Worm (Caenorhabditis elegans) whole organism, L3 larva: ENCODE results near the gene D2024.1.
"Not testable (repeated sequence)": the region's sequence is repeated elsewhere in the genome, so short reads cannot be mapped to it uniquely, and the experiment has no call there.

Experiments
- R02D3.7 ChIP-seq: fragments of 150-350 bp; optimal IDR thresholded peaks from 2 replicates; lab custom pipeline; 2014; ENCODE audit warnings: missing biosample characterization, missing genetic modification characterization
- ZK546.5 ChIP-seq: sonication (generic microtip); optimal IDR thresholded peaks from 2 replicates; lab custom pipeline; 2017; ENCODE audit warnings: missing biosample characterization, missing genetic modification characterization
- ama-1 ChIP-seq: fragments of 150-350 bp; optimal IDR thresholded peaks from 2 replicates; lab custom pipeline; 2018
- ceh-16 ChIP-seq: sonication (generic microtip); optimal IDR thresholded peaks from 2 replicates; lab custom pipeline; 2017; ENCODE audit warnings: missing biosample characterization, missing genetic modification characterization
- ceh-82 ChIP-seq: fragments of 150-350 bp; optimal IDR thresholded peaks from 2 replicates; lab custom pipeline; 2014; ENCODE audit warnings: missing biosample characterization, missing genetic modification characterization
- ceh-9 ChIP-seq: sonication (generic microtip); optimal IDR thresholded peaks from 2 replicates; lab custom pipeline; 2018; ENCODE audit warnings: missing biosample characterization, missing genetic modification characterization
- daf-12 ChIP-seq: fragments of 150-350 bp; optimal IDR thresholded peaks from 2 replicates; lab custom pipeline; 2014; ENCODE audit warnings: missing biosample characterization, missing genetic modification reagents, missing genetic modification characterization
- egl-5 ChIP-seq: fragments of 150-350 bp; optimal IDR thresholded peaks from 2 replicates; lab custom pipeline; 2017; ENCODE audit warnings: missing biosample characterization, missing genetic modification reagents, missing genetic modification characterization, inconsistent platforms
- elt-1 ChIP-seq: fragments of 150-350 bp; optimal IDR thresholded peaks from 2 replicates; lab custom pipeline; 2014; ENCODE audit warnings: missing biosample characterization, missing genetic modification characterization
- elt-2 ChIP-seq: sonication (generic microtip); optimal IDR thresholded peaks from 2 replicates; lab custom pipeline; 2016; ENCODE audit warnings: missing genetic modification reagents, mild to moderate bottlenecking, missing genetic modification characterization, missing compliant biosample characterization
- elt-3 ChIP-seq, 3 experiments: fragments of 150-350 bp in 1 of 3; sonication (generic microtip) in 2 of 3; optimal IDR thresholded peaks; 2 replicates in 2 of 3; 4 replicates in 1 of 3; lab custom pipeline; 2014 to 2017; ENCODE audit warnings: missing biosample characterization in 3 of 3, missing genetic modification characterization in 3 of 3
- fkh-10 ChIP-seq: sonication (generic microtip); optimal IDR thresholded peaks from 2 replicates; lab custom pipeline; 2017; ENCODE audit warnings: missing biosample characterization, missing genetic modification reagents, missing genetic modification characterization
- fkh-2 ChIP-seq: fragments of 150-350 bp; optimal IDR thresholded peaks from 2 replicates; lab custom pipeline; 2014; ENCODE audit warnings: missing biosample characterization, missing genetic modification reagents, missing genetic modification characterization
- fos-1 ChIP-seq: fragments of 150-350 bp; optimal IDR thresholded peaks from 2 replicates; lab custom pipeline; 2014; ENCODE audit warnings: missing biosample characterization, missing genetic modification characterization
- hmg-11 ChIP-seq: sonication (generic microtip); optimal IDR thresholded peaks from 2 replicates; lab custom pipeline; 2016; ENCODE audit warnings: missing genetic modification characterization, missing compliant biosample characterization
- jun-1 ChIP-seq: fragments of 150-350 bp; optimal IDR thresholded peaks from 2 replicates; lab custom pipeline; 2014; ENCODE audit warnings: missing biosample characterization, missing genetic modification reagents, missing genetic modification characterization
- lin-15B ChIP-seq: fragments of 150-350 bp; optimal IDR thresholded peaks from 2 replicates; lab custom pipeline; 2014; ENCODE audit warnings: missing biosample characterization, missing genetic modification characterization
- lin-39 ChIP-seq: fragments of 150-350 bp; optimal IDR thresholded peaks from 2 replicates; lab custom pipeline; 2018; ENCODE audit warnings: missing biosample characterization, missing genetic modification reagents, missing genetic modification characterization
- lsy-12 ChIP-seq: sonication (generic microtip); optimal IDR thresholded peaks from 2 replicates; lab custom pipeline; 2016; ENCODE audit warnings: mild to moderate bottlenecking, missing genetic modification characterization, missing compliant biosample characterization
- mdl-1 ChIP-seq: fragments of 150-350 bp; optimal IDR thresholded peaks from 2 replicates; lab custom pipeline; 2014; ENCODE audit warnings: missing biosample characterization, missing genetic modification characterization
- mml-1 ChIP-seq: fragments of 150-350 bp; sonication (generic microtip); optimal IDR thresholded peaks from 3 replicates; lab custom pipeline; 2014; ENCODE audit warnings: missing biosample characterization, missing genetic modification characterization
- nhr-67 ChIP-seq: fragments of 150-350 bp; optimal IDR thresholded peaks from 2 replicates; lab custom pipeline; 2014; ENCODE audit warnings: missing biosample characterization, missing genetic modification characterization
- nhr-76 ChIP-seq: fragments of 150-350 bp; sonication (generic microtip); optimal IDR thresholded peaks from 5 replicates; lab custom pipeline; 2014; ENCODE audit warnings: missing biosample characterization, missing genetic modification characterization
- nhr-77 ChIP-seq: fragments of 150-350 bp; optimal IDR thresholded peaks from 2 replicates; lab custom pipeline; 2014; ENCODE audit warnings: missing biosample characterization, missing genetic modification characterization
- pqm-1 ChIP-seq: fragments of 150-350 bp; optimal IDR thresholded peaks from 2 replicates; lab custom pipeline; 2017; ENCODE audit warnings: missing biosample characterization, missing genetic modification characterization, inconsistent platforms
- sea-2 ChIP-seq: fragments of 150-350 bp; sonication (generic microtip); optimal IDR thresholded peaks from 4 replicates; lab custom pipeline; 2014; ENCODE audit warnings: missing biosample characterization, missing genetic modification reagents, missing genetic modification characterization
- skn-1 ChIP-seq: fragments of 150-350 bp; optimal IDR thresholded peaks from 2 replicates; lab custom pipeline; 2014; ENCODE audit warnings: missing biosample characterization, missing genetic modification characterization
- snpc-4 ChIP-seq: fragments of 150-350 bp; optimal IDR thresholded peaks from 2 replicates; lab custom pipeline; 2014; ENCODE audit warnings: missing biosample characterization, missing genetic modification characterization
- tbx-2 ChIP-seq: sonication (generic microtip); optimal IDR thresholded peaks from 2 replicates; lab custom pipeline; 2016; ENCODE audit warnings: mild to moderate bottlenecking, missing genetic modification characterization, missing compliant biosample characterization
- unc-39 ChIP-seq: sonication (generic microtip); optimal IDR thresholded peaks from 4 replicates; lab custom pipeline; 2017; ENCODE audit warnings: missing biosample characterization, missing genetic modification characterization
- unc-62 ChIP-seq: fragments of 150-350 bp; sonication (generic microtip); optimal IDR thresholded peaks from 4 replicates; lab custom pipeline; 2014; ENCODE audit warnings: missing biosample characterization, missing genetic modification reagents, missing genetic modification characterization
- zag-1 ChIP-seq: fragments of 150-350 bp; optimal IDR thresholded peaks from 2 replicates; lab custom pipeline; 2014; ENCODE audit warnings: missing biosample characterization, missing genetic modification characterization
- ztf-11 ChIP-seq: fragments of 150-350 bp; optimal IDR thresholded peaks from 2 replicates; lab custom pipeline; 2014; ENCODE audit warnings: missing biosample characterization, missing genetic modification characterization

D2024.1 gene

ce11 chrIV:7247243-7247642 lies at the start of gene D2024.1:
D2024.1 (plus strand) TSS chrIV:7247543.
- TF ChIP-seq daf-12; mdl-1; R02D3.7 (tag; lab: Kevin White, UChicago): not testable (repeated sequence)

- TF ChIP-seq ceh-9 (tag; lab: Kevin White, UChicago), result no peak
- TF ChIP-seq fkh-2 (tag; lab: Kevin White, UChicago), result no peak
- no peak for TF ChIP-seq lsy-12 (tag; lab: Kevin White, UChicago)
- no peak for TF ChIP-seq elt-3 (tag; optimal IDR thresholded peaks at IDR 0.05; lab: Kevin White, UChicago)
- TF ChIP-seq nhr-77 (tag; lab: Kevin White, UChicago), result no peak
- TF ChIP-seq lin-39 (tag; lab: Kevin White, UChicago), result no peak
- no peak for TF ChIP-seq skn-1
- no peak for TF ChIP-seq elt-2
- no peak for TF ChIP-seq lin-15B (tag; lab: Kevin White, UChicago)
- no peak for TF ChIP-seq snpc-4 (tag; lab: Kevin White, UChicago)
- TF ChIP-seq nhr-76 (tag; lab: Kevin White, UChicago), result no peak
- TF ChIP-seq ZK546.5 (tag; lab: Kevin White, UChicago), result no peak
- no peak for TF ChIP-seq R02D3.7 (tag; lab: Kevin White, UChicago)
- no peak for TF ChIP-seq egl-5 (tag; lab: Kevin White, UChicago)
- no peak for TF ChIP-seq ztf-11
- no peak for TF ChIP-seq hmg-11 (tag; lab: Kevin White, UChicago)
- no peak for TF ChIP-seq nhr-67 (tag; lab: Kevin White, UChicago)
- TF ChIP-seq pqm-1, result no peak
- TF ChIP-seq ceh-82, result no peak
- no peak for TF ChIP-seq zag-1
Observed at ce11 chrIV:7203696-7204095, 43.6 kb upstream of the D2024.1 start, which contains the start of gene R13A1.3. R13A1.3 (plus strand) TSS chrIV:7203996.

- TF ChIP-seq ceh-82 (no peak), mdl-1 (no peak), ceh-16 (tag; lab: Kevin White, UChicago) (no peak), elt-1 (tag; lab: Kevin White, UChicago) (no peak), fkh-10 (GFP tag; lab: Kevin White, UChicago) (no peak), fos-1 (tag; lab: Kevin White, UChicago) (no peak), sea-2 (GFP tag; lab: Kevin White, UChicago) (no peak), unc-39 (tag; lab: Kevin White, UChicago) (no peak), nhr-77 (tag; lab: Kevin White, UChicago) (no peak), nhr-67 (tag; lab: Kevin White, UChicago) (no peak), R02D3.7 (tag; lab: Kevin White, UChicago) (no peak), fkh-2 (tag; lab: Kevin White, UChicago) (no peak), tbx-2 (tag; lab: Kevin White, UChicago) (no peak), mml-1 (tag; lab: Kevin White, UChicago) (no peak), ama-1 (no peak)
- TF ChIP-seq, all 47 proteins: peak for 0
Observed at ce11 chrIV:7205969-7206368, 41.4 kb upstream of the D2024.1 start, which contains the start of gene kcc-1. kcc-1 (plus strand) TSS chrIV:7206269.

ce11 chrIV:7208961-7209360 lies 38.4 kb upstream of the D2024.1 start:
- TF ChIP-seq egl-5 (tag; lab: Kevin White, UChicago) (no peak), sea-2 (GFP tag; lab: Kevin White, UChicago) (no peak), R02D3.7 (tag; lab: Kevin White, UChicago) (no peak), nhr-76 (tag; lab: Kevin White, UChicago) (no peak), skn-1 (no peak), mdl-1 (no peak), unc-62 (GFP tag; lab: Kevin White, UChicago) (no peak), lsy-12 (tag; lab: Kevin White, UChicago) (no peak), elt-3 (tag; optimal IDR thresholded peaks at IDR 0.05; lab: Kevin White, UChicago) (no peak), daf-12 (no peak), tbx-2 (tag; lab: Kevin White, UChicago) (no peak)
- TF ChIP-seq, all 47 proteins: peak for 0

ce11 chrIV:7211313-7211712 lies 36.0 kb upstream of the D2024.1 start:
- no peak for TF ChIP-seq jun-1 (tag; lab: Kevin White, UChicago)

ce11 chrIV:7212769-7213168 lies 34.6 kb upstream of the D2024.1 start:
- no peak for TF ChIP-seq mdl-1
- TF ChIP-seq elt-2, result peak; percentile 62
- peak; percentile 27 for TF ChIP-seq pqm-1
- TF ChIP-seq, all 47 proteins: peak for 2
